Worm (Caenorhabditis elegans) whole organism, young adult: ENCODE results near the gene F47B8.4.
"Not testable (repeated sequence)": the region's sequence is repeated elsewhere in the genome, so short reads cannot be mapped to it uniquely, and the experiment has no call there.

Experiments
- F39B2.1 ChIP-seq: fragments of 200-800 bp; sonication (Bioruptor generic); IDR thresholded peaks from 2 replicates; pipeline ENCODE4 v1.3.6; 2022; ENCODE audit warnings: missing genetic modification reagents, missing genetic modification characterization, missing compliant biosample characterization
- K12H6.12 ChIP-seq: fragments of 200-800 bp; sonication (Bioruptor generic); optimal IDR thresholded peaks from 2 replicates; lab custom pipeline; 2018; ENCODE audit warnings: mild to moderate bottlenecking, missing genetic modification characterization, missing compliant biosample characterization
- Y95B8A.8 ChIP-seq: fragments of 200-800 bp; sonication (Bioruptor generic); IDR thresholded peaks from 2 replicates; pipeline ENCODE4 v1.3.6; 2022; ENCODE audit warnings: missing genetic modification reagents, missing genetic modification characterization, missing compliant biosample characterization
- ama-1 ChIP-seq, 3 experiments: fragments of 150-350 bp in 1 of 3; sonication (generic microtip) in 2 of 3; optimal IDR thresholded peaks; 2 replicates each; lab custom pipeline; 2014 to 2018; ENCODE audit warnings: missing biosample characterization in 2 of 3, missing genetic modification characterization in 2 of 3, missing genetic modification reagents in 2 of 3
- athp-1 ChIP-seq: sonication (generic microtip); optimal IDR thresholded peaks from 2 replicates; lab custom pipeline; 2017; ENCODE audit warnings: mild to moderate bottlenecking, missing genetic modification characterization, missing compliant biosample characterization
- dox-1 ChIP-seq: fragments of 200-800 bp; sonication (Bioruptor generic); IDR thresholded peaks from 2 replicates; pipeline ENCODE4 v1.3.6; 2022; ENCODE audit warnings: missing genetic modification reagents, missing genetic modification characterization, missing compliant biosample characterization
- nhr-120 ChIP-seq: fragments of 200-800 bp; sonication (Bioruptor generic); IDR thresholded peaks from 2 replicates; pipeline ENCODE4 v1.3.6; 2022; ENCODE audit warnings: missing genetic modification characterization, missing compliant biosample characterization
- nhr-27 ChIP-seq: fragments of 200-800 bp; sonication (Bioruptor generic); optimal IDR thresholded peaks from 2 replicates; lab custom pipeline; 2018; ENCODE audit warnings: mild to moderate bottlenecking, missing genetic modification characterization, moderate library complexity, missing compliant biosample characterization
- snpc-4 ChIP-seq, 5 experiments: fragments of 150-350 bp in 1 of 5; sonication (generic microtip) in 4 of 5; optimal IDR thresholded peaks; 2 replicates each; lab custom pipeline; 2014 to 2018; ENCODE audit warnings: missing genetic modification characterization in 5 of 5, missing biosample characterization in 3 of 5, antibody characterized with exemption in 2 of 5, mild to moderate bottlenecking in 2 of 5, missing compliant biosample characterization in 2 of 5, missing genotype in 2 of 5, moderate library complexity in 2 of 5, missing genetic modification reagents in 1 of 5
- unc-130 ChIP-seq: sonication (generic microtip); optimal IDR thresholded peaks from 2 replicates; lab custom pipeline; 2016; ENCODE audit warnings: missing genetic modification reagents, missing genetic modification characterization, missing compliant biosample characterization
- unc-62 ChIP-seq: fragments of 150-350 bp; optimal IDR thresholded peaks from 2 replicates; lab custom pipeline; 2014; ENCODE audit warnings: missing biosample characterization, missing genetic modification reagents, missing genetic modification characterization

- TF ChIP-seq nhr-27 (tag; lab: Kevin White, UChicago); Y95B8A.8 (GFP tag; lab: Robert Waterston, UW); snpc-4 (GFP tag; optimal IDR thresholded peaks at IDR 0.05; lab: Kevin White, UChicago); snpc-4 (tag; optimal IDR thresholded peaks at IDR 0.05; lab: Kevin White, UChicago); athp-1 (tag; lab: Kevin White, UChicago); unc-62 (GFP tag; lab: Kevin White, UChicago); ama-1 (optimal IDR thresholded peaks at IDR 0.05; lab: Kevin White, UChicago); ama-1 (GFP tag; optimal IDR thresholded peaks at IDR 0.05; lab: Kevin White, UChicago); F39B2.1 (GFP tag; lab: Robert Waterston, UW); nhr-120; K12H6.12 (tag; lab: Kevin White, UChicago); dox-1; unc-130 (GFP tag; lab: Kevin White, UChicago): not testable (repeated sequence)
Observed at ce11 chrV:14274268-14274667, 50.2 kb downstream of the F47B8.4 start, which contains the start of gene F40G12.7.
